Worm (Caenorhabditis elegans) whole organism, L1 larva: ENCODE data around the gene dos-2.

ENCODE experiments used
- C04F5.9 ChIP-seq: sonication (generic microtip); optimal IDR thresholded peaks from 2 replicates; lab custom pipeline; 2016; ENCODE audit warnings: missing genetic modification characterization, missing compliant biosample characterization
- C34B4.2 ChIP-seq: sonication (generic microtip); optimal IDR thresholded peaks from 2 replicates; lab custom pipeline; 2017; ENCODE audit warnings: mild to moderate bottlenecking, missing genetic modification characterization, missing compliant biosample characterization
- Y116A8C.19 ChIP-seq: sonication (generic microtip); optimal IDR thresholded peaks from 2 replicates; lab custom pipeline; 2016; ENCODE audit warnings: missing compliant biosample characterization, missing genetic modification characterization, borderline replicate concordance
- aly-2 ChIP-seq: fragments of 150-350 bp; optimal IDR thresholded peaks from 2 replicates; lab custom pipeline; 2014; ENCODE audit warnings: missing biosample characterization, missing genetic modification characterization
- ceh-8 ChIP-seq: fragments of 200-800 bp; sonication (Bioruptor generic); optimal IDR thresholded peaks from 2 replicates; lab custom pipeline; 2018; ENCODE audit warnings: mild to moderate bottlenecking, missing genetic modification characterization, moderate library complexity, missing compliant biosample characterization
- ceh-82 ChIP-seq, 3 experiments: fragments of 150-350 bp in 1 of 3; sonication (generic microtip) in 2 of 3; optimal IDR thresholded peaks; 2 replicates each; lab custom pipeline; 2014 to 2017; ENCODE audit warnings: missing biosample characterization in 3 of 3, missing genetic modification characterization in 3 of 3
- ceh-90 ChIP-seq: sonication (generic microtip); optimal IDR thresholded peaks from 2 replicates; lab custom pipeline; 2016; ENCODE audit warnings: missing genetic modification characterization, missing compliant biosample characterization
- efl-1 ChIP-seq, 4 experiments: fragments of 150-350 bp; optimal IDR thresholded peaks in 3 of 4; peaks in 1 of 4; 1 replicate in 1 of 4; 2 replicates in 3 of 4; lab custom pipeline; 2014; ENCODE audit warnings: missing biosample characterization in 2 of 4, missing genetic modification characterization in 2 of 4, missing genetic modification reagents in 2 of 4
- egl-13 ChIP-seq: sonication (generic microtip); optimal IDR thresholded peaks from 2 replicates; lab custom pipeline; 2016; ENCODE audit warnings: missing genotype, missing genetic modification reagents, missing genetic modification characterization, missing compliant biosample characterization
- fkh-10 ChIP-seq: sonication (generic microtip); optimal IDR thresholded peaks from 2 replicates; lab custom pipeline; 2017; ENCODE audit warnings: missing biosample characterization, missing genetic modification reagents, missing genetic modification characterization
- grh-1 ChIP-seq: fragments of 200-800 bp; sonication (Bioruptor generic); IDR thresholded peaks from 2 replicates; pipeline ENCODE4 v1.3.6; 2022; ENCODE audit warnings: missing genetic modification reagents, missing genetic modification characterization, missing compliant biosample characterization
- hlh-17 ChIP-seq: fragments of 200-800 bp; sonication (Bioruptor generic); optimal IDR thresholded peaks from 2 replicates; lab custom pipeline; 2018; ENCODE audit warnings: missing genetic modification characterization, mild to moderate bottlenecking, missing compliant biosample characterization, moderate library complexity, borderline replicate concordance
- hlh-4 ChIP-seq: sonication (generic microtip); optimal IDR thresholded peaks from 2 replicates; lab custom pipeline; 2016; ENCODE audit warnings: mild to moderate bottlenecking, missing genetic modification characterization, missing compliant biosample characterization
- isw-1 ChIP-seq: fragments of 200-800 bp; sonication (Bioruptor generic); IDR thresholded peaks from 2 replicates; pipeline ENCODE4 v1.3.6; 2022; ENCODE audit warnings: missing genetic modification characterization, missing compliant biosample characterization
- jun-1 ChIP-seq: fragments of 150-350 bp; optimal IDR thresholded peaks from 2 replicates; lab custom pipeline; 2014; ENCODE audit warnings: missing biosample characterization, missing genetic modification reagents, missing genetic modification characterization
- lin-14 ChIP-seq: fragments of 200-800 bp; sonication (Bioruptor generic); optimal IDR thresholded peaks from 2 replicates; lab custom pipeline; 2018; ENCODE audit warnings: mild to moderate bottlenecking, missing genetic modification characterization, moderate library complexity, missing compliant biosample characterization
- mdl-1 ChIP-seq, 2 experiments: fragments of 150-350 bp; optimal IDR thresholded peaks; 2 replicates each; lab custom pipeline; 2014 to 2017; ENCODE audit warnings: missing biosample characterization in 2 of 2, missing genetic modification characterization in 2 of 2, inconsistent platforms in 1 of 2
- mep-1 ChIP-seq: fragments of 150-350 bp; optimal IDR thresholded peaks from 2 replicates; lab custom pipeline; 2014; ENCODE audit warnings: missing biosample characterization, missing genetic modification characterization
- nhr-71 ChIP-seq: sonication (generic microtip); optimal IDR thresholded peaks from 2 replicates; lab custom pipeline; 2016; ENCODE audit warnings: mild to moderate bottlenecking, missing genetic modification characterization, moderate library complexity, missing compliant biosample characterization
- nhr-76 ChIP-seq: sonication (generic microtip); optimal IDR thresholded peaks from 2 replicates; lab custom pipeline; 2017; ENCODE audit warnings: missing biosample characterization, missing genetic modification characterization
- nhr-77 ChIP-seq: fragments of 150-350 bp; optimal IDR thresholded peaks from 2 replicates; lab custom pipeline; 2014; ENCODE audit warnings: missing biosample characterization, missing genetic modification characterization
- nhr-85 ChIP-seq: sonication (generic microtip); peaks from one replicate; lab custom pipeline; 2016; ENCODE audit warnings: missing genetic modification characterization, inconsistent platforms, missing compliant biosample characterization
- pax-3 ChIP-seq: fragments of 200-800 bp; sonication (Bioruptor generic); optimal IDR thresholded peaks from 2 replicates; lab custom pipeline; 2018; ENCODE audit warnings: mild to moderate bottlenecking, missing genetic modification characterization, moderate library complexity, missing compliant biosample characterization
- skn-1 ChIP-seq: fragments of 150-350 bp; optimal IDR thresholded peaks from 2 replicates; lab custom pipeline; 2014; ENCODE audit warnings: missing biosample characterization, missing genetic modification characterization
- snu-23 ChIP-seq: sonication (generic microtip); optimal IDR thresholded peaks from 2 replicates; lab custom pipeline; 2016; ENCODE audit warnings: missing genetic modification characterization, missing compliant biosample characterization
- swsn-7 ChIP-seq: sonication (generic microtip); optimal IDR thresholded peaks from 2 replicates; lab custom pipeline; 2016; ENCODE audit warnings: missing genetic modification characterization, missing compliant biosample characterization
- tbx-2 ChIP-seq: sonication (generic microtip); optimal IDR thresholded peaks from 2 replicates; lab custom pipeline; 2016; ENCODE audit warnings: missing genetic modification characterization, missing compliant biosample characterization
- tlp-1 ChIP-seq: fragments of 150-350 bp; optimal IDR thresholded peaks from 2 replicates; lab custom pipeline; 2014; ENCODE audit warnings: missing biosample characterization, missing genetic modification characterization
- unc-130 ChIP-seq: fragments of 150-350 bp; optimal IDR thresholded peaks from 2 replicates; lab custom pipeline; 2017; ENCODE audit warnings: missing biosample characterization, missing genetic modification characterization, inconsistent platforms
- unc-30 ChIP-seq: sonication (generic microtip); optimal IDR thresholded peaks from 2 replicates; lab custom pipeline; 2017; ENCODE audit warnings: missing biosample characterization, missing genetic modification characterization
- unc-62 ChIP-seq: fragments of 150-350 bp; optimal IDR thresholded peaks from 2 replicates; lab custom pipeline; 2014; ENCODE audit warnings: missing biosample characterization, missing genetic modification reagents, missing genetic modification characterization
- unc-98 ChIP-seq: fragments of 200-800 bp; sonication (Bioruptor generic); IDR thresholded peaks from 2 replicates; pipeline ENCODE4 v1.3.6; 2022; ENCODE audit warnings: missing genetic modification characterization, missing compliant biosample characterization
- vab-15 ChIP-seq: sonication (generic microtip); optimal IDR thresholded peaks from 2 replicates; lab custom pipeline; 2017; ENCODE audit warnings: missing genotype, mild to moderate bottlenecking, missing genetic modification characterization, missing compliant biosample characterization
- zip-4 ChIP-seq: fragments of 200-800 bp; sonication (Bioruptor generic); optimal IDR thresholded peaks from 2 replicates; lab custom pipeline; 2018; ENCODE audit warnings: mild to moderate bottlenecking, missing genetic modification characterization, moderate library complexity, missing compliant biosample characterization
- ztf-4 ChIP-seq: fragments of 150-350 bp; optimal IDR thresholded peaks from 2 replicates; lab custom pipeline; 2014; ENCODE audit warnings: missing biosample characterization, missing genetic modification characterization

The dos-2 gene

DNA sequence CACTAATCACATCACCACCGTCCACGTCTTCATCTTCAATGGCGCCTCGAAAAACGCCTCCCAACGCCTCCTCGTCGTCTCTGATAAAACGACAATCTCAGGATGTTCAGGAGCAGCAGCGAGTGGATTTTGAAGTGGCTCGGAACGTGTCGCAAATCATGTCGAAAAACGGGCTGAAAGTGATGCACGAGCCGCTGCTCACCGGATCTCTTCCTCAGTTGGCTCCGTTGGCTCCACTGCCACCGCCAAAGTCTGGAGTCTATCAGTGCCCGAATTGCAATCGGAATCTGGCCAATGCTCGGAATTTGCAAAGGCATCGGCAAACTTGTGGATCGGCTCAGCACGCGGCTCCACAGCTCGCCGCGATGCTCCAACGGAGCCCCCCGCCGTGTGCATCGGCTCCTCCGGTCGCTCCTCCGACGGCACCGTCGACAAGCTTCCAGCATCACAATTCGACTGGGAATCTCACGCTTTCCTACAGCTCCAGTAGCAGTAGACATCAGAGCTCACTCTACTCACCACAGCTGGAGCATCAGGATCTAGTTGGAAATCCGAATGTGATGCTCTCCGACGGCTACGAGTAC is 11.6 kb upstream of the dos-2 start:
- TF ChIP-seq ztf-4 (tag; lab: Kevin White, UChicago) (no peak), nhr-77 (no peak), tbx-2 (tag; lab: Kevin White, UChicago) (no peak), fkh-10 (no peak), aly-2 (tag; lab: Kevin White, UChicago) (no peak), skn-1 (tag; lab: Kevin White, UChicago) (no peak), unc-98 (no peak), Y116A8C.19 (tag; lab: Kevin White, UChicago) (no peak), nhr-76 (tag; lab: Kevin White, UChicago) (no peak)

ce11 chrII:3965665-3966416 is 10.2 kb upstream of the dos-2 start:
- TF ChIP-seq snu-23 (GFP tag; lab: Kevin White, UChicago): no peak
- no peak for TF ChIP-seq unc-30 (tag; lab: Kevin White, UChicago)
- no peak for TF ChIP-seq pax-3 (tag; lab: Kevin White, UChicago)
- TF ChIP-seq tlp-1 (tag; lab: Kevin White, UChicago): no peak
- TF ChIP-seq vab-15: no peak
- TF ChIP-seq nhr-85 (tag; lab: Kevin White, UChicago): no peak
- no peak for TF ChIP-seq grh-1
- TF ChIP-seq C04F5.9 (tag; lab: Kevin White, UChicago): no peak
- no peak for TF ChIP-seq unc-62 (GFP tag; lab: Kevin White, UChicago)

DNA sequence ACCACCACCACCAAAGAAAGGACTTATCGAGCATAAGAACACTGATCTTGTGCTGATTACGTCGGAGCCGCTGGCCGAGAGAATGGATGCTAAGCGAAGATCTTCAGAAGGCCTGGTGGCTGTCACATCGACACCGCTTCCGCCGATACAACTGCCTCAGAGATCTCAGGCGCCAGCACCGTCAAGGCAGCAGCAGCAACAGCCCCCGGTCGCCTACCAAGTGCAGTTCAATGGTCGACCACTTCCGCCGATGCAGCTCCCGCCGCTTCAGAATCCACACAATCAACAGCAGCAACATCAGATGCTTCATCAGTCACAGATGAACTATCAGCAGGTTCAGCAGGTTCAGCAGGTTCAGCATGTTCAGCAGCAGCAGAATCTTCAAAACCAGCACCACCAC is 9.0 kb upstream of the dos-2 start:
- TF ChIP-seq swsn-7 (tag; lab: Kevin White, UChicago) (no peak), mdl-1 (tag; optimal IDR thresholded peaks at IDR 0.05; lab: Kevin White, UChicago) (no peak), lin-14 (no peak), mep-1 (tag; lab: Kevin White, UChicago) (no peak), C34B4.2 (no peak), egl-13 (tag; lab: Kevin White, UChicago) (no peak), fkh-10 (no peak), nhr-71 (tag; lab: Kevin White, UChicago) (no peak), ceh-90 (tag; lab: Kevin White, UChicago) (no peak), hlh-4 (tag; lab: Kevin White, UChicago) (no peak), nhr-85 (tag; lab: Kevin White, UChicago) (no peak), unc-130 (tag; lab: Kevin White, UChicago) (no peak), ceh-82 (tag; optimal IDR thresholded peaks at IDR 0.05; lab: Kevin White, UChicago) (no peak)

- TF ChIP-seq jun-1 (tag; lab: Kevin White, UChicago): no peak
- TF ChIP-seq Y116A8C.19 (tag; lab: Kevin White, UChicago): no peak
- no peak for TF ChIP-seq fkh-10
- TF ChIP-seq efl-1 (optimal IDR thresholded peaks at IDR 0.05; lab: Kevin White, UChicago): no peak
- TF ChIP-seq efl-1 (GFP tag; optimal IDR thresholded peaks at IDR 0.05 in 1 of 2; lab: Kevin White, UChicago): no peak
- no peak for TF ChIP-seq isw-1 (GFP tag; lab: Robert Waterston, UW)
- TF ChIP-seq hlh-17: no peak
Observed at ce11 chrII:3968070-3968469, 8.0 kb upstream of the dos-2 start.

- no peak for TF ChIP-seq zip-4 (GFP tag; lab: Kevin White, UChicago)
- peak; percentile 10 for TF ChIP-seq ceh-8
Observed at ce11 chrII:3968808-3969207, 7.2 kb upstream of the dos-2 start.
